Worm (Caenorhabditis elegans) whole organism, L4 larva: ENCODE data around the gene clc-2.
A peak's percentile ranks its signal among the peaks of the same experiment; 100 is the strongest.

Experiments
- F26F4.8 ChIP-seq: fragments of 200-800 bp; sonication (Bioruptor generic); conservative IDR thresholded peaks from 2 replicates; pipeline ENCODE4 v1.3.6; 2022; ENCODE audit warnings: missing genetic modification characterization, missing compliant biosample characterization
- F37D6.2 ChIP-seq: sonication (generic microtip); optimal IDR thresholded peaks from 2 replicates; lab custom pipeline; 2016; ENCODE audit warnings: mild to moderate bottlenecking, missing genetic modification characterization, missing compliant biosample characterization
- F44E2.7 ChIP-seq: fragments of 200-800 bp; sonication (Bioruptor generic); IDR thresholded peaks from 2 replicates; pipeline ENCODE4 v2.1.2; 2022; ENCODE audit warnings: missing genetic modification characterization, missing compliant biosample characterization
- R02D3.7 ChIP-seq: fragments of 150-350 bp; sonication (generic microtip); optimal IDR thresholded peaks from 3 replicates; lab custom pipeline; 2014; ENCODE audit warnings: missing biosample characterization, missing genetic modification characterization
- T20F7.1 ChIP-seq: fragments of 200-800 bp; sonication (Bioruptor generic); optimal IDR thresholded peaks from 2 replicates; lab custom pipeline; 2018; ENCODE audit warnings: mild to moderate bottlenecking, missing genetic modification characterization, missing compliant biosample characterization
- T26A8.4 ChIP-seq: fragments of 200-800 bp; sonication (Bioruptor generic); IDR thresholded peaks from 2 replicates; pipeline ENCODE4 v1.3.6; 2022; ENCODE audit warnings: missing genetic modification characterization, missing compliant biosample characterization
- Y105C5A.15 ChIP-seq: fragments of 200-800 bp; sonication (Bioruptor generic); IDR thresholded peaks from 2 replicates; pipeline ENCODE4 v1.3.6; 2022; ENCODE audit warnings: missing genetic modification characterization, missing compliant biosample characterization
- aly-2 ChIP-seq: sonication (generic microtip); optimal IDR thresholded peaks from 2 replicates; lab custom pipeline; 2018; ENCODE audit warnings: missing biosample characterization, missing genetic modification characterization
- arid-1 ChIP-seq: fragments of 200-800 bp; sonication (Bioruptor generic); conservative IDR thresholded peaks from 2 replicates; pipeline ENCODE4 v1.3.6; 2022; ENCODE audit warnings: missing genetic modification reagents, missing genetic modification characterization, missing compliant biosample characterization
- ceh-28 ChIP-seq: fragments of 150-350 bp; optimal IDR thresholded peaks from 2 replicates; lab custom pipeline; 2014; ENCODE audit warnings: missing biosample characterization, missing genetic modification reagents, missing genetic modification characterization
- ceh-44 ChIP-seq: fragments of 200-800 bp; sonication (Bioruptor generic); IDR thresholded peaks from 2 replicates; pipeline ENCODE4 v1.3.6; 2022; ENCODE audit warnings: missing genetic modification reagents, missing genetic modification characterization, missing compliant biosample characterization
- cey-2 ChIP-seq: sonication (generic microtip); optimal IDR thresholded peaks from 3 replicates; lab custom pipeline; 2017; ENCODE audit warnings: missing genetic modification characterization, mild to moderate bottlenecking, missing compliant biosample characterization, antibody characterized with exemption, borderline replicate concordance; ENCODE audit not compliant: insufficient read depth
- dmd-6 ChIP-seq: fragments of 200-800 bp; sonication (Bioruptor generic); IDR thresholded peaks from 2 replicates; pipeline ENCODE4 v1.3.6; 2022; ENCODE audit warnings: missing genetic modification reagents, missing genetic modification characterization, missing compliant biosample characterization
- duxl-1 ChIP-seq: sonication (generic microtip); optimal IDR thresholded peaks from 2 replicates; lab custom pipeline; 2016; ENCODE audit warnings: mild to moderate bottlenecking, missing genetic modification characterization, moderate library complexity, missing compliant biosample characterization; ENCODE audit not compliant: poor library complexity
- egl-27 ChIP-seq: sonication (generic microtip); optimal IDR thresholded peaks from 3 replicates; lab custom pipeline; 2017; ENCODE audit warnings: missing biosample characterization, missing genetic modification reagents, missing genetic modification characterization
- fkh-10 ChIP-seq: fragments of 150-350 bp; optimal IDR thresholded peaks from 2 replicates; lab custom pipeline; 2014; ENCODE audit warnings: missing biosample characterization, missing genetic modification reagents, missing genetic modification characterization
- fos-1 ChIP-seq: fragments of 150-350 bp; optimal IDR thresholded peaks from 2 replicates; lab custom pipeline; 2014; ENCODE audit warnings: missing biosample characterization, missing genetic modification characterization
- gei-8 ChIP-seq: fragments of 200-800 bp; sonication (Bioruptor generic); optimal IDR thresholded peaks from 2 replicates; lab custom pipeline; 2018; ENCODE audit warnings: mild to moderate bottlenecking, missing genetic modification characterization, missing compliant biosample characterization
- hif-1 ChIP-seq, 2 experiments: sonication (generic microtip); optimal IDR thresholded peaks; 2 replicates each; lab custom pipeline; 2016 to 2017; ENCODE audit warnings: missing compliant biosample characterization in 2 of 2, missing genetic modification characterization in 2 of 2, missing genetic modification reagents in 2 of 2, missing genotype in 2 of 2, mild to moderate bottlenecking in 1 of 2
- hlh-11 ChIP-seq: fragments of 200-800 bp; sonication (Bioruptor generic); optimal IDR thresholded peaks from 2 replicates; lab custom pipeline; 2018; ENCODE audit warnings: mild to moderate bottlenecking, missing genetic modification characterization, missing compliant biosample characterization
- hlh-30 ChIP-seq: sonication (generic microtip); optimal IDR thresholded peaks from 2 replicates; lab custom pipeline; 2017; ENCODE audit warnings: antibody characterized with exemption, mild to moderate bottlenecking, missing genetic modification characterization, missing compliant biosample characterization; ENCODE audit not compliant: insufficient read depth
- hmg-1.1 ChIP-seq: fragments of 200-800 bp; sonication (Bioruptor generic); IDR thresholded peaks from 2 replicates; pipeline ENCODE4 v1.3.6; 2022; ENCODE audit warnings: missing genetic modification reagents, missing genetic modification characterization, missing compliant biosample characterization
- lim-7 ChIP-seq: fragments of 200-800 bp; sonication (Bioruptor generic); IDR thresholded peaks from 2 replicates; pipeline ENCODE4 v1.3.6; 2022; ENCODE audit warnings: missing genetic modification characterization, missing compliant biosample characterization
- lin-1 ChIP-seq: fragments of 200-800 bp; sonication (Bioruptor generic); IDR thresholded peaks from 2 replicates; pipeline ENCODE4 v1.3.6; 2022; ENCODE audit warnings: missing genetic modification reagents, missing genetic modification characterization, missing compliant biosample characterization
- lin-15B ChIP-seq: fragments of 150-350 bp; sonication (generic microtip); optimal IDR thresholded peaks from 3 replicates; lab custom pipeline; 2014; ENCODE audit warnings: missing biosample characterization, missing genetic modification characterization
- lin-38 ChIP-seq: fragments of 200-800 bp; sonication (Bioruptor generic); IDR thresholded peaks from 2 replicates; pipeline ENCODE4 v1.3.6; 2022; ENCODE audit warnings: missing genetic modification reagents, missing genetic modification characterization, missing compliant biosample characterization
- madf-5 ChIP-seq, 2 experiments: fragments of 200-800 bp; sonication (Bioruptor generic); IDR thresholded peaks; 2 replicates each; pipeline ENCODE4 v1.3.6; 2022; ENCODE audit warnings: missing compliant biosample characterization in 2 of 2, missing genetic modification characterization in 2 of 2
- mdt-29 ChIP-seq: fragments of 200-800 bp; sonication (Bioruptor generic); IDR thresholded peaks from 2 replicates; pipeline ENCODE4 v1.3.6; 2022; ENCODE audit warnings: missing genetic modification reagents, missing genetic modification characterization, missing compliant biosample characterization
- mxl-2 ChIP-seq: fragments of 200-800 bp; sonication (Bioruptor generic); conservative IDR thresholded peaks from 2 replicates; pipeline ENCODE4 v1.3.6; 2022; ENCODE audit warnings: missing genetic modification reagents, missing genetic modification characterization, missing compliant biosample characterization
- nhr-102 ChIP-seq: sonication (generic microtip); optimal IDR thresholded peaks from 2 replicates; lab custom pipeline; 2016; ENCODE audit warnings: mild to moderate bottlenecking, missing genetic modification characterization, moderate library complexity, missing compliant biosample characterization
- nhr-11 ChIP-seq: fragments of 150-350 bp; optimal IDR thresholded peaks from 2 replicates; lab custom pipeline; 2014; ENCODE audit warnings: missing biosample characterization, missing genetic modification characterization
- nhr-111 ChIP-seq: fragments of 200-800 bp; sonication (Bioruptor generic); optimal IDR thresholded peaks from 2 replicates; lab custom pipeline; 2018; ENCODE audit warnings: mild to moderate bottlenecking, missing genetic modification characterization, missing compliant biosample characterization
- nhr-237 ChIP-seq: sonication (generic microtip); optimal IDR thresholded peaks from 2 replicates; lab custom pipeline; 2017; ENCODE audit warnings: missing biosample characterization, missing genetic modification characterization
- nhr-25 ChIP-seq: sonication (generic microtip); optimal IDR thresholded peaks from 2 replicates; lab custom pipeline; 2017; ENCODE audit warnings: missing genetic modification characterization, mild to moderate bottlenecking, missing compliant biosample characterization, antibody characterized with exemption, moderate library complexity, borderline replicate concordance; ENCODE audit not compliant: insufficient read depth
- nhr-28 ChIP-seq: fragments of 150-350 bp; optimal IDR thresholded peaks from 2 replicates; lab custom pipeline; 2014; ENCODE audit warnings: missing biosample characterization, missing genetic modification characterization
- nhr-42 ChIP-seq: fragments of 200-800 bp; sonication (Bioruptor generic); IDR thresholded peaks from 2 replicates; pipeline ENCODE4 v1.3.6; 2022; ENCODE audit warnings: missing genetic modification characterization, missing compliant biosample characterization
- nhr-48 ChIP-seq: sonication (generic microtip); optimal IDR thresholded peaks from 2 replicates; lab custom pipeline; 2016; ENCODE audit warnings: mild to moderate bottlenecking, missing genetic modification characterization, missing compliant biosample characterization
- nhr-6 ChIP-seq: fragments of 150-350 bp; optimal IDR thresholded peaks from 2 replicates; lab custom pipeline; 2014; ENCODE audit warnings: missing biosample characterization, missing genetic modification characterization
- pqm-1 ChIP-seq: sonication (generic microtip); optimal IDR thresholded peaks from 2 replicates; lab custom pipeline; 2017; ENCODE audit warnings: missing biosample characterization, missing genetic modification characterization
- rbr-2 ChIP-seq: sonication (generic microtip); optimal IDR thresholded peaks from 2 replicates; lab custom pipeline; 2016; ENCODE audit warnings: missing genotype, missing genetic modification characterization, missing compliant biosample characterization
- saeg-2 ChIP-seq: fragments of 200-800 bp; sonication (Bioruptor generic); IDR thresholded peaks from 2 replicates; pipeline ENCODE4 v1.3.6; 2022; ENCODE audit warnings: missing genetic modification reagents, missing genetic modification characterization, missing compliant biosample characterization
- skn-1 ChIP-seq: fragments of 150-350 bp; optimal IDR thresholded peaks from 2 replicates; lab custom pipeline; 2014; ENCODE audit warnings: missing biosample characterization, missing genetic modification characterization
- snpc-4 ChIP-seq: fragments of 150-350 bp; optimal IDR thresholded peaks from 2 replicates; lab custom pipeline; 2014; ENCODE audit warnings: missing biosample characterization, missing genetic modification characterization
- spr-3 ChIP-seq: fragments of 200-800 bp; sonication (Bioruptor generic); optimal IDR thresholded peaks from 2 replicates; lab custom pipeline; 2018; ENCODE audit warnings: mild to moderate bottlenecking, missing genetic modification characterization, missing compliant biosample characterization
- tra-1 ChIP-seq: fragments of 200-800 bp; sonication (Bioruptor generic); IDR thresholded peaks from 2 replicates; pipeline ENCODE4 v1.3.6; 2022; ENCODE audit warnings: missing genetic modification reagents, missing genetic modification characterization, missing compliant biosample characterization
- unc-130 ChIP-seq: sonication (generic microtip); optimal IDR thresholded peaks from 2 replicates; lab custom pipeline; 2016; ENCODE audit warnings: missing genetic modification reagents, missing genetic modification characterization, missing compliant biosample characterization
- unc-39 ChIP-seq: sonication (generic microtip); optimal IDR thresholded peaks from 2 replicates; lab custom pipeline; 2017; ENCODE audit warnings: missing biosample characterization, missing genetic modification characterization
- unc-62 ChIP-seq, 3 experiments: fragments of 150-350 bp in 1 of 3; sonication (generic microtip); optimal IDR thresholded peaks in 2 of 3; peaks in 1 of 3; 1 replicate in 1 of 3; 2 replicates in 2 of 3; lab custom pipeline; 2014 to 2017; ENCODE audit warnings: missing biosample characterization in 3 of 3, missing genetic modification characterization in 3 of 3, missing genetic modification reagents in 3 of 3, missing genotype in 1 of 3
- zfp-2 ChIP-seq: sonication (generic microtip); optimal IDR thresholded peaks from 2 replicates; lab custom pipeline; 2016; ENCODE audit warnings: mild to moderate bottlenecking, missing genetic modification characterization, missing compliant biosample characterization
- zfp-3 ChIP-seq: fragments of 200-800 bp; sonication (Bioruptor generic); conservative IDR thresholded peaks from 2 replicates; pipeline ENCODE4 v1.3.6; 2022; ENCODE audit warnings: missing genetic modification reagents, missing genetic modification characterization, missing compliant biosample characterization
- ztf-7 ChIP-seq: fragments of 150-350 bp; optimal IDR thresholded peaks from 2 replicates; lab custom pipeline; 2014; ENCODE audit warnings: missing biosample characterization, missing genetic modification characterization

Gene clc-2

DNA sequence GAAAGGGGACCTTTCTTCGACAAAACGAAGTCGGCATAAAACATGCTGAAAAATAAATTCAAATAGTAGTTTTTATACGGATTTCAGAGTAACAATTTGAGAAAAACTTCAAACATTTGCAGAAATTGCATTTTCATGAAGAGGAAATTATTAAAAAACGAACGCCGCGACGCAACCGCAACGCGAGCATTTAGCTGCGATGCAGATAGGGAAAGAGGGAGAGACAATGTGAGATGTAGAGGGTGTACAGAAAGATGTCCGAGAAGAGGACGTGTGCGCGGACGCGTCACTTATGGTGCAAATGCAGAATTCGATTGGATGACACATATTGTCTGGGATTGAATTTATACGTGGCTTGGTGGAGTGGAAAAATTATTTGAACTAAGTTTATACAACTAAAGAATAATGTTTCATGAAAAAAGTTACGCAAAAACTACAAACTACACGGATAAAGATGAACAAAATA lies 43.7 kb downstream of the clc-2 start, which contains the start of gene coh-1 (continued):
- TF ChIP-seq duxl-1 (tag; lab: Kevin White, UChicago), result no peak
- peak; percentile 2 for TF ChIP-seq nhr-11 (tag; lab: Kevin White, UChicago)
- TF ChIP-seq hlh-11 (tag; lab: Kevin White, UChicago), result peak; percentile 19
- TF ChIP-seq T20F7.1 (GFP tag; lab: Kevin White, UChicago), result no peak
- TF ChIP-seq hif-1 (tag; optimal IDR thresholded peaks at IDR 0.05; lab: Kevin White, UChicago), result peak in 1 of 2 experiments; percentile 7
- TF ChIP-seq unc-39, result no peak
- TF ChIP-seq lim-7, result no peak
- TF ChIP-seq aly-2 (tag; lab: Kevin White, UChicago), result no peak
- TF ChIP-seq skn-1 (tag; lab: Kevin White, UChicago), result no peak
- TF ChIP-seq gei-8 (GFP tag; lab: Kevin White, UChicago), result no peak
- no peak for TF ChIP-seq lin-15B (tag; lab: Kevin White, UChicago)
- no peak for TF ChIP-seq ztf-7 (tag; lab: Kevin White, UChicago)
- TF ChIP-seq fkh-10 (GFP tag; lab: Kevin White, UChicago), result no peak
- TF ChIP-seq egl-27, result no peak
- no peak for TF ChIP-seq lin-38 (GFP tag; lab: Robert Waterston, UW)
- peak; percentile 69 for TF ChIP-seq hmg-1.1 (GFP tag; lab: Robert Waterston, UW)
- no peak for TF ChIP-seq Y105C5A.15
- TF ChIP-seq nhr-42 (GFP tag; lab: Robert Waterston, UW), result no peak
- TF ChIP-seq nhr-48 (tag; lab: Kevin White, UChicago), result no peak
- TF ChIP-seq arid-1 (GFP tag; lab: Robert Waterston, UW), result no peak
- TF ChIP-seq F37D6.2 (tag; lab: Kevin White, UChicago), result no peak
- no peak for TF ChIP-seq lin-1 (GFP tag; lab: Robert Waterston, UW)
- TF ChIP-seq tra-1 (GFP tag; lab: Robert Waterston, UW), result no peak
- TF ChIP-seq nhr-237, result no peak
- no peak for TF ChIP-seq madf-5 (GFP tag; IDR thresholded peaks at IDR 0.05; lab: Robert Waterston, UW)
- no peak for TF ChIP-seq ceh-28
- TF ChIP-seq nhr-25 (tag; lab: Kevin White, UChicago), result peak; percentile 45
- no peak for TF ChIP-seq F44E2.7 (GFP tag; lab: Robert Waterston, UW)
- TF ChIP-seq spr-3, result no peak
- no peak for TF ChIP-seq nhr-111 (GFP tag; lab: Kevin White, UChicago)
- no peak for TF ChIP-seq fos-1 (tag; lab: Kevin White, UChicago)
- no peak for TF ChIP-seq zfp-2
- TF ChIP-seq unc-62 (GFP tag; optimal IDR thresholded peaks at IDR 0.05 in 1 of 2; lab: Kevin White, UChicago), result peak in 1 of 2 experiments; percentile 82
- no peak for TF ChIP-seq unc-62 (tag; optimal IDR thresholded peaks at IDR 0.05; lab: Kevin White, UChicago)
- no peak for TF ChIP-seq unc-130 (GFP tag; lab: Kevin White, UChicago)
- TF ChIP-seq zfp-3, result no peak
- TF ChIP-seq pqm-1, result no peak
- TF ChIP-seq nhr-6 (tag; lab: Kevin White, UChicago), result peak; percentile 43
- TF ChIP-seq mdt-29 (GFP tag; lab: Robert Waterston, UW), result no peak
- TF ChIP-seq dmd-6 (GFP tag; lab: Robert Waterston, UW), result no peak
- TF ChIP-seq T26A8.4 (GFP tag; lab: Robert Waterston, UW), result no peak
- peak; percentile 43 for TF ChIP-seq nhr-28 (tag; lab: Kevin White, UChicago)
- no peak for TF ChIP-seq F26F4.8 (GFP tag; lab: Robert Waterston, UW)
- TF ChIP-seq snpc-4, result no peak
- peak; percentile 59 for TF ChIP-seq rbr-2
- TF ChIP-seq R02D3.7, result no peak
- no peak for TF ChIP-seq ceh-44 (GFP tag; lab: Robert Waterston, UW)
- no peak for TF ChIP-seq cey-2 (tag; lab: Kevin White, UChicago)
- TF ChIP-seq hlh-30 (tag; lab: Kevin White, UChicago), result peak; percentile 32
- no peak for TF ChIP-seq mxl-2 (GFP tag; lab: Robert Waterston, UW)
- no peak for TF ChIP-seq nhr-102 (tag; lab: Kevin White, UChicago)
- TF ChIP-seq saeg-2 (GFP tag; lab: Robert Waterston, UW), result no peak
